Fruit fly (Drosophila melanogaster): ENCODE measurements around the gene CheB93a.
A peak's percentile ranks its signal among the peaks of the same experiment; 100 is the strongest.

Gene CheB93a

dm6 chr3R:21386132-21386531, 21.1 kb upstream of the CheB93a start (continued):
- TF ChIP-seq Hmr (GFP tag; optimal IDR thresholded peaks at IDR 0.05) (peak; percentile 41), CG16813 (GFP tag; IDR thresholded peaks at IDR 0.05; ENCODE audit: partially characterized antibody) (peak; percentile 57), tin (GFP tag; optimal IDR thresholded peaks at IDR 0.05) (no peak), Doc2 (GFP tag; IDR thresholded peaks at IDR 0.05) (no peak), CG14710 (tag; optimal IDR thresholded peaks at IDR 0.05) (peak; percentile 23), trem (tag; optimal IDR thresholded peaks at IDR 0.05) (peak; percentile 28), Sox100B (GFP tag; optimal IDR thresholded peaks at IDR 0.05) (no peak), vvl (GFP tag; IDR thresholded peaks at IDR 0.05) (peak; percentile 95), CG18476 (GFP tag; optimal IDR thresholded peaks at IDR 0.05) (no peak), lab (GFP tag; optimal IDR thresholded peaks at IDR 0.05) (no peak), CG8388 (GFP tag; optimal IDR thresholded peaks at IDR 0.05) (no peak), pita (GFP tag; optimal IDR thresholded peaks at IDR 0.05) (peak; percentile 70), CG3847 (GFP tag; IDR thresholded peaks at IDR 0.05) (peak; percentile 11; the same call in 1 of the 2 replicates), lbe (GFP tag; optimal IDR thresholded peaks at IDR 0.05) (no peak), bab2 (GFP tag; optimal IDR thresholded peaks at IDR 0.05) (no peak), nerfin-2 (GFP tag; IDR thresholded peaks at IDR 0.05; ENCODE audit: partially characterized antibody) (peak; percentile 23; the same call in 1 of the 2 replicates), Dref (GFP tag; IDR thresholded peaks at IDR 0.05) (0 out of 2 replicates have a peak, but pooled peaks have one; percentile 32), CG8359 (GFP tag; optimal IDR thresholded peaks at IDR 0.05; ENCODE audit: borderline replicate concordance) (no peak), ssp (GFP tag; IDR thresholded peaks at IDR 0.05) (no peak), CG32532 (GFP tag; IDR thresholded peaks at IDR 0.05) (no peak), CG14050 (GFP tag; IDR thresholded peaks at IDR 0.05) (no peak), unc-4 (GFP tag; IDR thresholded peaks at IDR 0.05; ENCODE audit: partially characterized antibody) (no peak), grau (tag; optimal IDR thresholded peaks at IDR 0.05) (no peak), Eip74EF (GFP tag; optimal IDR thresholded peaks at IDR 0.05) (no peak), CTCF (GFP tag; optimal IDR thresholded peaks at IDR 0.05) (peak; percentile 78), Sry-δ (GFP tag; optimal IDR thresholded peaks at IDR 0.05) (peak; percentile 1), CG9437 (GFP tag; optimal IDR thresholded peaks at IDR 0.05) (no peak), CG18619 (GFP tag; optimal IDR thresholded peaks at IDR 0.05) (no peak), CG11504 (tag; optimal IDR thresholded peaks at IDR 0.05) (no peak), insv (GFP tag; optimal IDR thresholded peaks at IDR 0.05) (peak in 1 of 2 experiments; percentile 22), fd102C (GFP tag; optimal IDR thresholded peaks at IDR 0.05) (no peak), mirr (GFP tag; optimal IDR thresholded peaks at IDR 0.05) (no peak), Nf-YB (GFP tag; optimal IDR thresholded peaks at IDR 0.05) (peak; percentile 2), CG11085 (GFP tag; IDR thresholded peaks at IDR 0.05) (no peak), kni (GFP tag; optimal IDR thresholded peaks at IDR 0.05) (no peak), klu (GFP tag; IDR thresholded peaks at IDR 0.05) (no peak), gfzf (GFP tag; optimal IDR thresholded peaks at IDR 0.05) (peak; percentile 66), Dip2 (GFP tag; IDR thresholded peaks at IDR 0.05) (no peak), Max (GFP tag; optimal IDR thresholded peaks at IDR 0.05) (no peak), Taf1 (GFP tag; IDR thresholded peaks at IDR 0.05) (no peak), sc (optimal IDR thresholded peaks at IDR 0.05) (no peak), sc (GFP tag; optimal IDR thresholded peaks at IDR 0.05) (no peak), slou (GFP tag; optimal IDR thresholded peaks at IDR 0.05) (no peak), toy (GFP tag; IDR thresholded peaks at IDR 0.05) (no peak), CG4282 (GFP tag; optimal IDR thresholded peaks at IDR 0.05) (no peak), wor (GFP tag; IDR thresholded peaks at IDR 0.05) (no peak), MBD-R2 (GFP tag; IDR thresholded peaks at IDR 0.05) (peak; percentile 35), Dp (GFP tag; optimal IDR thresholded peaks at IDR 0.05) (peak; percentile 46), CG17385 (GFP tag; optimal IDR thresholded peaks at IDR 0.05) (no peak), CG32772 (GFP tag; IDR thresholded peaks at IDR 0.05) (no peak), Dll (GFP tag; IDR thresholded peaks at IDR 0.05; ENCODE audit: partially characterized antibody) (no peak), otp (GFP tag; IDR thresholded peaks at IDR 0.05) (no peak)
